Fruit fly (Drosophila melanogaster) whole organism, embryonic: ENCODE results near the gene Hpd.

Experiments
- BEAF-32 ChIP-seq: fragments of 200-800 bp; sonication (Bioruptor generic); optimal IDR thresholded peaks from 3 replicates; lab custom pipeline; 2017; ENCODE audit warnings: missing biosample characterization, missing genetic modification characterization, mild to moderate bottlenecking, moderate library complexity, missing genetic modification reagents
- CG10959 ChIP-seq: fragments of 200-800 bp; sonication (Bioruptor generic); IDR thresholded peaks from 2 replicates; pipeline ENCODE4 v1.3.6; 2022; ENCODE audit warnings: missing biosample characterization, missing genetic modification characterization
- CG11695 ChIP-seq: fragments of 200-800 bp; sonication (Bioruptor generic); IDR thresholded peaks from 3 replicates; pipeline ENCODE4 v1.3.6; 2022; ENCODE audit warnings: missing biosample characterization, missing genetic modification characterization
- CG11723 ChIP-seq: fragments of 200-800 bp; sonication (Bioruptor generic); optimal IDR thresholded peaks from 2 replicates; lab custom pipeline; 2017; ENCODE audit warnings: missing biosample characterization, mild to moderate bottlenecking, missing genetic modification characterization
- CG12659 ChIP-seq: fragments of 200-800 bp; sonication (Bioruptor generic); optimal IDR thresholded peaks from 3 replicates; lab custom pipeline; 2017; ENCODE audit warnings: mild to moderate bottlenecking, missing biosample characterization, missing genetic modification reagents, missing genetic modification characterization
- CG13123 ChIP-seq: fragments of 200-800 bp; sonication (Bioruptor generic); optimal IDR thresholded peaks from 2 replicates; lab custom pipeline; 2016; ENCODE audit warnings: missing biosample characterization, missing genetic modification characterization
- CG16779 ChIP-seq: fragments of 200-800 bp; sonication (Bioruptor generic); IDR thresholded peaks from 2 replicates; pipeline ENCODE4 v1.3.6; 2022; ENCODE audit warnings: missing biosample characterization, missing genetic modification characterization
- CG16813 ChIP-seq: fragments of 200-800 bp; sonication (Bioruptor generic); IDR thresholded peaks from 3 replicates; pipeline ENCODE4 v1.3.6; 2022; ENCODE audit warnings: missing biosample characterization, missing genetic modification characterization; ENCODE audit not compliant: partially characterized antibody
- CG17359 ChIP-seq: fragments of 200-800 bp; sonication (Bioruptor generic); optimal IDR thresholded peaks from 3 replicates; lab custom pipeline; 2018; ENCODE audit warnings: missing biosample characterization, mild to moderate bottlenecking, missing genetic modification characterization, moderate library complexity
- CG17385 ChIP-seq: fragments of 200-800 bp; sonication (Bioruptor generic); optimal IDR thresholded peaks from 3 replicates; lab custom pipeline; 2018; ENCODE audit warnings: missing biosample characterization, mild to moderate bottlenecking, missing genetic modification characterization
- CG17802 ChIP-seq: fragments of 200-800 bp; sonication (Bioruptor generic); optimal IDR thresholded peaks from 2 replicates; lab custom pipeline; 2018; ENCODE audit warnings: missing biosample characterization, mild to moderate bottlenecking, missing genetic modification characterization, moderate library complexity
- CG18619 ChIP-seq: fragments of 200-800 bp; sonication (Bioruptor generic); optimal IDR thresholded peaks from 3 replicates; lab custom pipeline; 2017; ENCODE audit warnings: missing biosample characterization, mild to moderate bottlenecking, missing genetic modification characterization
- CG33213 ChIP-seq: fragments of 200-800 bp; sonication (Bioruptor generic); optimal IDR thresholded peaks from 3 replicates; lab custom pipeline; 2016; ENCODE audit warnings: missing biosample characterization, missing genetic modification characterization
- CG34224 ChIP-seq: fragments of 200-800 bp; sonication (Bioruptor generic); IDR thresholded peaks from 3 replicates; pipeline ENCODE4 v1.3.6; 2022; ENCODE audit warnings: missing biosample characterization, missing genetic modification characterization; ENCODE audit not compliant: partially characterized antibody
- CG34422 ChIP-seq: fragments of 200-800 bp; sonication (Bioruptor generic); IDR thresholded peaks from 3 replicates; pipeline ENCODE4 v1.3.6; 2022; ENCODE audit warnings: missing biosample characterization, missing genetic modification characterization
- CG4282 ChIP-seq: fragments of 200-800 bp; sonication (Bioruptor generic); optimal IDR thresholded peaks from 2 replicates; lab custom pipeline; 2016; ENCODE audit warnings: missing biosample characterization, missing genetic modification characterization
- CG4328 ChIP-seq: fragments of 200-800 bp; sonication (Bioruptor generic); optimal IDR thresholded peaks from 3 replicates; lab custom pipeline; 2017; ENCODE audit warnings: missing biosample characterization, missing genetic modification reagents, missing genetic modification characterization
- CG7271 ChIP-seq: fragments of 200-800 bp; sonication (Bioruptor generic); optimal IDR thresholded peaks from 2 replicates; lab custom pipeline; 2018; ENCODE audit warnings: missing biosample characterization, mild to moderate bottlenecking, missing genetic modification characterization, moderate library complexity
- CG7556 ChIP-seq: fragments of 200-800 bp; sonication (Bioruptor generic); optimal IDR thresholded peaks from 2 replicates; lab custom pipeline; 2017; ENCODE audit warnings: missing biosample characterization, mild to moderate bottlenecking, missing genetic modification characterization
- CG9609 ChIP-seq: fragments of 200-800 bp; sonication (Bioruptor generic); optimal IDR thresholded peaks from 3 replicates; lab custom pipeline; 2016; ENCODE audit warnings: missing biosample characterization, missing genetic modification characterization
- CG9932 ChIP-seq: fragments of 200-800 bp; sonication (Bioruptor generic); IDR thresholded peaks from 2 replicates; pipeline ENCODE4 v1.3.6; 2022; ENCODE audit warnings: missing biosample characterization, missing genetic modification characterization
- CkIIα-i1 ChIP-seq: fragments of 200-800 bp; sonication (Bioruptor generic); IDR thresholded peaks from 2 replicates; pipeline ENCODE4 v1.3.6; 2022; ENCODE audit warnings: missing biosample characterization, missing genetic modification characterization
- Gug ChIP-seq: fragments of 200-800 bp; sonication (Bioruptor generic); IDR thresholded peaks from 4 replicates; pipeline ENCODE4 v1.3.6; 2022; ENCODE audit warnings: missing biosample characterization, missing genetic modification characterization
- Hr51 ChIP-seq, 2 experiments: fragments of 200-800 bp; sonication (Bioruptor generic); optimal IDR thresholded peaks; 2 replicates in 1 of 2; 3 replicates in 1 of 2; lab custom pipeline; 2016 to 2018; ENCODE audit warnings: missing biosample characterization in 2 of 2, missing genetic modification characterization in 2 of 2, mild to moderate bottlenecking in 1 of 2, moderate library complexity in 1 of 2
- NK7.1 ChIP-seq: fragments of 200-800 bp; sonication (Bioruptor generic); optimal IDR thresholded peaks from 3 replicates; lab custom pipeline; 2016; ENCODE audit warnings: missing biosample characterization, missing genetic modification characterization
- NfI ChIP-seq: fragments of 200-800 bp; sonication (Bioruptor generic); optimal IDR thresholded peaks from 3 replicates; lab custom pipeline; 2018; ENCODE audit warnings: missing biosample characterization, mild to moderate bottlenecking, missing genetic modification characterization, moderate library complexity
- Optix ChIP-seq: fragments of 200-800 bp; sonication (Bioruptor generic); IDR thresholded peaks from 3 replicates; pipeline ENCODE4 v1.3.6; 2022; ENCODE audit warnings: missing biosample characterization, missing genetic modification characterization
- Ptx1 ChIP-seq: fragments of 200-800 bp; sonication (Bioruptor generic); IDR thresholded peaks from 2 replicates; pipeline ENCODE4 v1.3.6; 2022; ENCODE audit warnings: missing biosample characterization, missing genetic modification characterization
- Rfx ChIP-seq: fragments of 200-800 bp; sonication (Bioruptor generic); IDR thresholded peaks from 2 replicates; pipeline ENCODE4 v1.3.6; 2022; ENCODE audit warnings: missing biosample characterization, missing genetic modification characterization
- Sry-β ChIP-seq: fragments of 200-800 bp; sonication (Bioruptor generic); optimal IDR thresholded peaks from 2 replicates; lab custom pipeline; 2018; ENCODE audit warnings: missing biosample characterization, mild to moderate bottlenecking, missing genetic modification characterization, moderate library complexity
- Xbp1 ChIP-seq: fragments of 200-800 bp; sonication (Bioruptor generic); optimal IDR thresholded peaks from 3 replicates; lab custom pipeline; 2016; ENCODE audit warnings: missing biosample characterization, mild to moderate bottlenecking, missing genetic modification characterization
- ac ChIP-seq: fragments of 200-800 bp; sonication (Bioruptor generic); optimal IDR thresholded peaks from 3 replicates; lab custom pipeline; 2017; ENCODE audit warnings: missing biosample characterization, mild to moderate bottlenecking, missing genetic modification characterization
- dimm ChIP-seq: fragments of 200-800 bp; sonication (Bioruptor generic); IDR thresholded peaks from 2 replicates; pipeline ENCODE4 v1.3.6; 2022; ENCODE audit warnings: missing biosample characterization, missing genetic modification characterization
- dmrt11E ChIP-seq: fragments of 200-800 bp; sonication (Bioruptor generic); optimal IDR thresholded peaks from 3 replicates; lab custom pipeline; 2018; ENCODE audit warnings: missing biosample characterization, mild to moderate bottlenecking, missing genetic modification characterization, moderate library complexity
- dpn ChIP-seq, 2 experiments: fragments of 200-800 bp; sonication (Bioruptor generic); optimal IDR thresholded peaks; 3 replicates each; lab custom pipeline; 2016; ENCODE audit warnings: missing biosample characterization in 2 of 2, missing genetic modification characterization in 2 of 2
- emc ChIP-seq: fragments of 200-800 bp; sonication (Bioruptor generic); optimal IDR thresholded peaks from 2 replicates; lab custom pipeline; 2016; ENCODE audit warnings: missing biosample characterization, missing genetic modification characterization
- esg ChIP-seq: fragments of 200-800 bp; sonication (Bioruptor generic); conservative IDR thresholded peaks from 2 replicates; pipeline ENCODE4 v1.3.6; 2022; ENCODE audit warnings: missing biosample characterization, missing genetic modification characterization
- eve ChIP-seq, 2 experiments: fragments of >200 bp; optimal IDR thresholded peaks; 2 replicates each; lab custom pipeline; 2017; ENCODE audit warnings: missing biosample characterization in 2 of 2, missing genetic modification characterization in 2 of 2
- fru ChIP-seq: fragments of >200 bp; optimal IDR thresholded peaks from 2 replicates; lab custom pipeline; 2017
- ftz-f1 ChIP-seq: fragments of 200-800 bp; sonication (Bioruptor generic); optimal IDR thresholded peaks from 2 replicates; lab custom pipeline; 2016; ENCODE audit warnings: missing biosample characterization, missing genetic modification characterization
- hkb ChIP-seq, 2 experiments: fragments of 200-800 bp in 1 of 2; fragments of >200 bp in 1 of 2; sonication (Bioruptor generic) in 1 of 2; IDR thresholded peaks in 1 of 2; optimal IDR thresholded peaks in 1 of 2; 2 replicates each; pipeline versions ENCODE4 v1.3.6 to Lab custom; 2017 to 2022; ENCODE audit warnings: missing biosample characterization in 1 of 2, missing genetic modification characterization in 1 of 2
- lmd ChIP-seq: fragments of 200-800 bp; sonication (Bioruptor generic); IDR thresholded peaks from 2 replicates; pipeline ENCODE4 v1.3.6; 2022; ENCODE audit warnings: missing biosample characterization, missing genetic modification characterization
- pb ChIP-seq: fragments of 200-800 bp; sonication (Bioruptor generic); optimal IDR thresholded peaks from 3 replicates; lab custom pipeline; 2016; ENCODE audit warnings: missing biosample characterization, missing genetic modification characterization
- run ChIP-seq: fragments of 200-800 bp; sonication (Bioruptor generic); optimal IDR thresholded peaks from 3 replicates; lab custom pipeline; 2018; ENCODE audit warnings: missing biosample characterization, mild to moderate bottlenecking, missing genetic modification characterization
- sc ChIP-seq, 3 experiments: fragments of >200 bp in 2 of 3; fragments of 200-800 bp in 1 of 3; sonication (Bioruptor generic) in 1 of 3; optimal IDR thresholded peaks; 2 replicates in 2 of 3; 3 replicates in 1 of 3; lab custom pipeline; 2017; ENCODE audit warnings: mild to moderate bottlenecking in 1 of 3, missing biosample characterization in 1 of 3, missing genetic modification characterization in 1 of 3, missing genetic modification reagents in 1 of 3
- slp2 ChIP-seq: fragments of 200-800 bp; sonication (Bioruptor generic); optimal IDR thresholded peaks from 2 replicates; lab custom pipeline; 2016; ENCODE audit warnings: missing biosample characterization, missing genetic modification characterization
- tgo ChIP-seq: fragments of 200-800 bp; sonication (Bioruptor generic); IDR thresholded peaks from 3 replicates; pipeline ENCODE4 v1.3.6; 2022; ENCODE audit warnings: missing biosample characterization, missing genetic modification characterization
- toy ChIP-seq: fragments of 200-800 bp; sonication (Bioruptor generic); IDR thresholded peaks from 2 replicates; pipeline ENCODE4 v1.3.6; 2022; ENCODE audit warnings: missing biosample characterization, missing genetic modification characterization
- vfl ChIP-seq: fragments of 200-800 bp; sonication (Bioruptor generic); optimal IDR thresholded peaks from 2 replicates; lab custom pipeline; 2016; ENCODE audit warnings: missing biosample characterization, missing genetic modification characterization
- vvl ChIP-seq: fragments of 200-800 bp; sonication (Bioruptor generic); IDR thresholded peaks from 2 replicates; pipeline ENCODE4 v1.3.6; 2022; ENCODE audit warnings: missing biosample characterization, missing genetic modification characterization
- yki ChIP-seq: fragments of >200 bp; optimal IDR thresholded peaks from 3 replicates; lab custom pipeline; 2018

The Hpd gene

DNA sequence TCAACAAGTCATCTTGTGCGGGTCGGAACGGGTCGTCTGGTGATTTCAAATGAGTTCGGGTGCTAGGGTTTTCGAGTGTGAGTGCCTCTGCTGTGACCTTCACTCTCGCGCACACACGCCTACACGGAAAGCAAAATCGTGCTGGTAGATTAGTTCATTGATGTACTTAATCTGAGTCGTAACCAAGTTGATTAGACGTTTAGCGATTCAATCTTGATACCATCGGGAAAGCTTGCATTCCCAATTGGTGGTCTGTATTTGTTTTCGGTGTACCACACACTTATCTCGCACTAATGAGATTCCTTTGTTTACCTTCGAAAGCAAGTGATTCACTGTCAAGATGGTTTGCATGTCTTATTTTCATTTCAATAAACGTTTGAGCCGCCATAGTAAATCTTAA, 50.7 kb downstream of the Hpd start (continued):
- peak; percentile 79 for TF ChIP-seq ftz-f1
- no peak for TF ChIP-seq NK7.1 (GFP tag; lab: Kevin White, UChicago)
- no peak for TF ChIP-seq run (tag; lab: Kevin White, UChicago)
- TF ChIP-seq CG16779 (GFP tag; lab: Robert Waterston, UW), result no peak
- no peak for TF ChIP-seq toy (GFP tag; lab: Robert Waterston, UW)
- TF ChIP-seq esg (GFP tag; lab: Robert Waterston, UW), result no peak
- no peak for TF ChIP-seq Sry-β (GFP tag; lab: Kevin White, UChicago)
- TF ChIP-seq Hr51 (GFP tag; optimal IDR thresholded peaks at IDR 0.05; lab: Kevin White, UChicago), result peak in 1 of 2 experiments; percentile 50
- no peak for TF ChIP-seq sc (optimal IDR thresholded peaks at IDR 0.05; lab: Kevin White, UChicago)
- TF ChIP-seq sc (GFP tag; optimal IDR thresholded peaks at IDR 0.05; lab: Kevin White, UChicago), result no peak
- TF ChIP-seq emc (GFP tag; lab: Kevin White, UChicago), result no peak
- no peak for TF ChIP-seq CG16813 (GFP tag; lab: Robert Waterston, UW)
- TF ChIP-seq slp2 (GFP tag; lab: Kevin White, UChicago), result no peak
- TF ChIP-seq CG18619 (GFP tag; lab: Kevin White, UChicago), result no peak
- TF ChIP-seq Xbp1, result peak; percentile 35
- peak; percentile 47 for TF ChIP-seq pb
- TF ChIP-seq CG17802 (tag; lab: Kevin White, UChicago), result no peak
- TF ChIP-seq CG4282 (GFP tag; lab: Kevin White, UChicago), result no peak
- TF ChIP-seq vvl (GFP tag; lab: Robert Waterston, UW), result peak; percentile 69
- peak; percentile 36 for TF ChIP-seq CG9609 (GFP tag; lab: Kevin White, UChicago)
- no peak for TF ChIP-seq vfl (GFP tag; lab: Kevin White, UChicago)
- no peak for TF ChIP-seq ac (GFP tag; lab: Kevin White, UChicago)
- TF ChIP-seq CG11695 (GFP tag; lab: Robert Waterston, UW), result peak; percentile 66
- TF ChIP-seq dpn (GFP tag; optimal IDR thresholded peaks at IDR 0.05; lab: Kevin White, UChicago), result peak; percentile 20 to 60
- TF ChIP-seq lmd (GFP tag; lab: Robert Waterston, UW), result peak; percentile 15; the same call in 1 of the 2 replicates
- no peak for TF ChIP-seq CG11723 (GFP tag; lab: Kevin White, UChicago)
- peak; percentile 43 for TF ChIP-seq CG17359
- peak; percentile 17 for TF ChIP-seq dmrt11E (tag; lab: Kevin White, UChicago)
- peak; percentile 51; the same call in 1 of the 3 replicates for TF ChIP-seq tgo (GFP tag; lab: Robert Waterston, UW)
- no peak for TF ChIP-seq eve (GFP tag; optimal IDR thresholded peaks at IDR 0.05; lab: Kevin White, UChicago)
- TF ChIP-seq BEAF-32 (GFP tag; lab: Kevin White, UChicago), result no peak
- no peak for TF ChIP-seq Optix
- peak; percentile 68 for TF ChIP-seq Rfx (GFP tag; lab: Robert Waterston, UW)
- no peak for TF ChIP-seq yki (lab: Kevin White, UChicago)
- no peak for TF ChIP-seq CG4328 (GFP tag; lab: Kevin White, UChicago)
- TF ChIP-seq CkIIα-i1 (GFP tag; lab: Robert Waterston, UW), result no peak
- no peak for TF ChIP-seq CG13123 (GFP tag; lab: Kevin White, UChicago)
- TF ChIP-seq CG34422, result peak; percentile 57; the same call in 1 of the 3 replicates
- peak; percentile 57 for TF ChIP-seq Ptx1
- TF ChIP-seq CG7556 (GFP tag; lab: Kevin White, UChicago), result peak; percentile 4
- TF ChIP-seq CG7271 (tag; lab: Kevin White, UChicago), result no peak
- no peak for TF ChIP-seq fru
- TF ChIP-seq Gug (GFP tag; lab: Robert Waterston, UW), result peak; percentile 22; the same call in 1 of the 4 replicates
- no peak for TF ChIP-seq CG33213 (GFP tag; lab: Kevin White, UChicago)
- peak; percentile 13 for TF ChIP-seq CG17385 (GFP tag; lab: Kevin White, UChicago)
- no peak; the same call in 1 of the 2 replicates for TF ChIP-seq dimm
- TF ChIP-seq CG34224 (GFP tag; lab: Robert Waterston, UW), result no peak
- peak; percentile 44 for TF ChIP-seq NfI
- TF ChIP-seq CG12659 (GFP tag; lab: Kevin White, UChicago), result peak; percentile 22
- TF ChIP-seq hkb (optimal IDR thresholded peaks at IDR 0.05; lab: Kevin White, UChicago), result no peak
- TF ChIP-seq hkb (GFP tag; IDR thresholded peaks at IDR 0.05; lab: Robert Waterston, UW), result 0 out of 2 replicates have a peak, but pooled peaks have one; percentile 29
- TF ChIP-seq CG10959 (GFP tag; lab: Robert Waterston, UW), result no peak
- peak; percentile 58 for TF ChIP-seq CG9932 (GFP tag; lab: Robert Waterston, UW)
